Fruit fly (Drosophila melanogaster) whole organism, wandering third instar larva: ENCODE results near the gene CG43185.

Source experiments
- Abd-B ChIP-seq: fragments of >200 bp; optimal IDR thresholded peaks from 2 replicates; lab custom pipeline; 2017; ENCODE audit warnings: missing biosample characterization, missing genetic modification characterization
- HLH106 ChIP-seq: fragments of 200-800 bp; optimal IDR thresholded peaks from 3 replicates; lab custom pipeline; 2019; ENCODE audit warnings: missing biosample characterization, mild to moderate bottlenecking, missing genetic modification characterization, moderate library complexity
- Hnf4 ChIP-seq: fragments of 200-800 bp; sonication (Bioruptor generic); optimal IDR thresholded peaks from 2 replicates; lab custom pipeline; 2016; ENCODE audit warnings: missing biosample characterization, mild to moderate bottlenecking, missing genetic modification characterization
- Sp1 ChIP-seq: fragments of 200-800 bp; sonication (Bioruptor generic); optimal IDR thresholded peaks from 3 replicates; lab custom pipeline; 2019; ENCODE audit warnings: missing biosample characterization, mild to moderate bottlenecking, missing genetic modification characterization, moderate library complexity
- br ChIP-seq: fragments of 200-800 bp; sonication (Bioruptor generic); optimal IDR thresholded peaks from 2 replicates; lab custom pipeline; 2016; ENCODE audit warnings: missing biosample characterization, missing genetic modification characterization
- dsf ChIP-seq: sonication (Bioruptor generic); optimal IDR thresholded peaks from 2 replicates; lab custom pipeline; 2016; ENCODE audit warnings: missing biosample characterization, missing genetic modification characterization, borderline replicate concordance
- fru ChIP-seq: fragments of 200-800 bp; sonication (Bioruptor generic); optimal IDR thresholded peaks from 3 replicates; lab custom pipeline; 2016; ENCODE audit warnings: missing biosample characterization, mild to moderate bottlenecking, missing genetic modification characterization
- h ChIP-seq: fragments of 200-800 bp; sonication (Bioruptor generic); optimal IDR thresholded peaks from 3 replicates; lab custom pipeline; 2016; ENCODE audit warnings: missing biosample characterization, mild to moderate bottlenecking, missing genetic modification characterization
- lola ChIP-seq: fragments of >200 bp; optimal IDR thresholded peaks from 2 replicates; lab custom pipeline; 2017; ENCODE audit warnings: missing biosample characterization, missing genetic modification characterization
- pan ChIP-seq: fragments of >200 bp; optimal IDR thresholded peaks from 2 replicates; lab custom pipeline; 2017
- psq ChIP-seq: fragments of 200-800 bp; sonication (Bioruptor generic); optimal IDR thresholded peaks from 3 replicates; lab custom pipeline; 2017; ENCODE audit warnings: missing biosample characterization, mild to moderate bottlenecking, missing genetic modification characterization, moderate library complexity
- tai ChIP-seq: sonication (Bioruptor generic); optimal IDR thresholded peaks from 2 replicates; lab custom pipeline; 2016; ENCODE audit warnings: missing biosample characterization, missing genetic modification characterization

DNA sequence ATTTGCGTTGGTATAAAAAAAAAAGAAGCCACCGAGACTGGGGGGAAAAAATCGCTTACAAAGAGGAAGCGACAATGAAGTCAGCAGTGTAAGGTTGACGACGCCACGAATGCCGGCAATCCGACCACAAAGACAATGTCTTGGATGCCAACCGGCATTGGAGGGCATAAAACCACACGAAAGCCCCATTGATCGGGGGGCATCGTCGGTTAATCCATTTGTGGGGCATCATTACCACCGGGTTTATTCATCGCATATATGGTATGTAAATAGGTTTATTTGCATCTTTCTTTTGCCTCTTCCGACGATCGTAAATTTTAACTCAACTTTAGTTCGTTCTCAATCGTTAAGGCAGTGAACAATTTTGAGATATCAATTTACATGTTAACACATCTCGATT lies 2.3 kb downstream of the CG43185 start:
- no peak for TF ChIP-seq lola (GFP tag; lab: Kevin White, UChicago)
- no peak for TF ChIP-seq dsf
- TF ChIP-seq Sp1 (GFP tag; lab: Kevin White, UChicago) = no peak
- no peak for TF ChIP-seq tai (GFP tag; lab: Kevin White, UChicago)
- TF ChIP-seq h (GFP tag; lab: Kevin White, UChicago) = no peak
- no peak for TF ChIP-seq Abd-B (GFP tag; lab: Kevin White, UChicago)
- no peak for TF ChIP-seq fru (GFP tag; lab: Kevin White, UChicago)
- no peak for TF ChIP-seq br
- TF ChIP-seq psq (GFP tag; lab: Kevin White, UChicago) = no peak
- no peak for TF ChIP-seq pan (lab: Kevin White, UChicago)
- TF ChIP-seq HLH106 (tag; lab: Kevin White, UChicago) = no peak
- no peak for TF ChIP-seq Hnf4 (GFP tag; lab: Kevin White, UChicago)
